Fruit fly (Drosophila melanogaster) whole organism, wandering third instar larva: ENCODE data around the gene CG11333.

ENCODE experiments used
- Abd-B ChIP-seq: fragments of >200 bp; optimal IDR thresholded peaks from 2 replicates; lab custom pipeline; 2017; ENCODE audit warnings: missing biosample characterization, missing genetic modification characterization
- CG32264 ChIP-seq: fragments of 200-800 bp; sonication (Bioruptor generic); optimal IDR thresholded peaks from 2 replicates; lab custom pipeline; 2016; ENCODE audit warnings: missing biosample characterization, missing genetic modification characterization
- CG9705 ChIP-seq: fragments of 200-800 bp; sonication (Bioruptor generic); optimal IDR thresholded peaks from 2 replicates; lab custom pipeline; 2018; ENCODE audit warnings: missing biosample characterization, mild to moderate bottlenecking, missing genetic modification characterization
- CrebA ChIP-seq: fragments of 200-800 bp; sonication (Bioruptor generic); optimal IDR thresholded peaks from 2 replicates; lab custom pipeline; 2016; ENCODE audit warnings: missing biosample characterization, mild to moderate bottlenecking, missing genetic modification characterization, borderline replicate concordance
- Dfd ChIP-seq: fragments of >200 bp; optimal IDR thresholded peaks from 2 replicates; lab custom pipeline; 2017; ENCODE audit warnings: missing biosample characterization, missing genetic modification characterization
- Dif ChIP-seq: fragments of 200-275, 200-300 bp; sonication (Bioruptor generic); optimal IDR thresholded peaks from 2 replicates; lab custom pipeline; 2018; ENCODE audit warnings: missing biosample characterization, missing genetic modification characterization; ENCODE audit not compliant: partially characterized antibody
- HLH106 ChIP-seq: fragments of 200-800 bp; optimal IDR thresholded peaks from 3 replicates; lab custom pipeline; 2019; ENCODE audit warnings: missing biosample characterization, mild to moderate bottlenecking, missing genetic modification characterization, moderate library complexity
- Hnf4 ChIP-seq: fragments of 200-800 bp; sonication (Bioruptor generic); optimal IDR thresholded peaks from 2 replicates; lab custom pipeline; 2016; ENCODE audit warnings: missing biosample characterization, mild to moderate bottlenecking, missing genetic modification characterization
- Hr78 ChIP-seq: fragments of >200 bp; optimal IDR thresholded peaks from 2 replicates; lab custom pipeline; 2017; ENCODE audit warnings: missing biosample characterization, missing genetic modification characterization
- Hr83 ChIP-seq: fragments of 200-300 bp; sonication (Bioruptor generic); optimal IDR thresholded peaks from 2 replicates; lab custom pipeline; 2016; ENCODE audit warnings: missing biosample characterization, mild to moderate bottlenecking, missing genetic modification characterization, moderate library complexity; ENCODE audit not compliant: poor library complexity, severe bottlenecking
- Jra ChIP-seq: sonication (Bioruptor generic); optimal IDR thresholded peaks from 2 replicates; lab custom pipeline; 2016; ENCODE audit warnings: missing biosample characterization, missing genetic modification characterization
- Mio ChIP-seq: sonication (Bioruptor generic); optimal IDR thresholded peaks from 2 replicates; lab custom pipeline; 2016; ENCODE audit warnings: missing biosample characterization, missing genetic modification characterization
- N ChIP-seq: fragments of >200 bp; optimal IDR thresholded peaks from 2 replicates; lab custom pipeline; 2018; ENCODE audit warnings: missing biosample characterization, missing external identifiers, missing genetic modification characterization
- OdsH ChIP-seq: fragments of 200-800 bp; sonication (Bioruptor generic); optimal IDR thresholded peaks from 2 replicates; lab custom pipeline; 2016; ENCODE audit warnings: missing biosample characterization, mild to moderate bottlenecking, missing genetic modification characterization
- Rel ChIP-seq, 2 experiments: fragments of 200-800 bp; sonication (Bioruptor generic) in 1 of 2; optimal IDR thresholded peaks; 2 replicates in 1 of 2; 3 replicates in 1 of 2; lab custom pipeline; 2016 to 2019; ENCODE audit warnings: mild to moderate bottlenecking in 2 of 2, missing biosample characterization in 2 of 2, missing genetic modification characterization in 2 of 2, moderate library complexity in 1 of 2
- Sp1 ChIP-seq: fragments of 200-800 bp; sonication (Bioruptor generic); optimal IDR thresholded peaks from 3 replicates; lab custom pipeline; 2019; ENCODE audit warnings: missing biosample characterization, mild to moderate bottlenecking, missing genetic modification characterization, moderate library complexity
- Vsx2 ChIP-seq: fragments of 200-300, 225-300 bp; sonication (Bioruptor generic); optimal IDR thresholded peaks from 2 replicates; lab custom pipeline; 2018; ENCODE audit warnings: missing biosample characterization, missing genetic modification characterization; ENCODE audit not compliant: partially characterized antibody
- br ChIP-seq: fragments of 200-800 bp; sonication (Bioruptor generic); optimal IDR thresholded peaks from 2 replicates; lab custom pipeline; 2016; ENCODE audit warnings: missing biosample characterization, missing genetic modification characterization
- brk ChIP-seq: fragments of 200-800 bp; sonication (Bioruptor generic); optimal IDR thresholded peaks from 2 replicates; lab custom pipeline; 2016; ENCODE audit warnings: missing biosample characterization, mild to moderate bottlenecking, missing genetic modification characterization
- dl ChIP-seq, 2 experiments: fragments of 175-275, 200-275 bp in 1 of 2; fragments of 200-275 bp in 1 of 2; sonication (Bioruptor generic); optimal IDR thresholded peaks; lab custom pipeline; 2018; ENCODE audit warnings: mild to moderate bottlenecking in 2 of 2, missing biosample characterization in 2 of 2, missing genetic modification characterization in 2 of 2, moderate library complexity in 2 of 2; ENCODE audit not compliant: partially characterized antibody in 2 of 2, insufficient read depth in 1 of 2
- dmrt93B ChIP-seq: fragments of 200-800 bp; sonication (Bioruptor generic); optimal IDR thresholded peaks from 2 replicates; lab custom pipeline; 2018; ENCODE audit warnings: missing biosample characterization, mild to moderate bottlenecking, missing genetic modification characterization
- dsf ChIP-seq: sonication (Bioruptor generic); optimal IDR thresholded peaks from 2 replicates; lab custom pipeline; 2016; ENCODE audit warnings: missing biosample characterization, missing genetic modification characterization, borderline replicate concordance
- ey ChIP-seq: fragments of 200-800 bp; sonication (Bioruptor generic); optimal IDR thresholded peaks from 2 replicates; lab custom pipeline; 2016; ENCODE audit warnings: missing biosample characterization, missing genetic modification characterization
- foxo ChIP-seq, 2 experiments: fragments of 200-800 bp; sonication (Bioruptor generic); optimal IDR thresholded peaks; 2 replicates in 1 of 2; 3 replicates in 1 of 2; lab custom pipeline; 2016 to 2017; ENCODE audit warnings: missing biosample characterization in 2 of 2, missing genetic modification characterization in 2 of 2
- fru ChIP-seq: fragments of 200-800 bp; sonication (Bioruptor generic); optimal IDR thresholded peaks from 3 replicates; lab custom pipeline; 2016; ENCODE audit warnings: missing biosample characterization, mild to moderate bottlenecking, missing genetic modification characterization
- h ChIP-seq: fragments of 200-800 bp; sonication (Bioruptor generic); optimal IDR thresholded peaks from 3 replicates; lab custom pipeline; 2016; ENCODE audit warnings: missing biosample characterization, mild to moderate bottlenecking, missing genetic modification characterization
- pan ChIP-seq: fragments of >200 bp; optimal IDR thresholded peaks from 2 replicates; lab custom pipeline; 2017
- psq ChIP-seq: fragments of 200-800 bp; sonication (Bioruptor generic); optimal IDR thresholded peaks from 3 replicates; lab custom pipeline; 2017; ENCODE audit warnings: missing biosample characterization, mild to moderate bottlenecking, missing genetic modification characterization, moderate library complexity
- rgr ChIP-seq: fragments of 200-800 bp; sonication (Bioruptor generic); optimal IDR thresholded peaks from 3 replicates; lab custom pipeline; 2016; ENCODE audit warnings: missing biosample characterization, mild to moderate bottlenecking, missing genetic modification characterization
- sage ChIP-seq: fragments of 200-800 bp; sonication (Bioruptor generic); optimal IDR thresholded peaks from 2 replicates; lab custom pipeline; 2016; ENCODE audit warnings: missing biosample characterization, mild to moderate bottlenecking, missing genetic modification characterization
- sv ChIP-seq: fragments of 200-800 bp; sonication (Bioruptor generic); optimal IDR thresholded peaks from 3 replicates; lab custom pipeline; 2016; ENCODE audit warnings: missing biosample characterization, missing genetic modification characterization
- tai ChIP-seq: sonication (Bioruptor generic); optimal IDR thresholded peaks from 2 replicates; lab custom pipeline; 2016; ENCODE audit warnings: missing biosample characterization, missing genetic modification characterization
- usp ChIP-seq: fragments of >200 bp; optimal IDR thresholded peaks from 2 replicates; lab custom pipeline; 2017; ENCODE audit warnings: missing biosample characterization, missing genetic modification characterization
- woc ChIP-seq: sonication (Bioruptor generic); optimal IDR thresholded peaks from 2 replicates; lab custom pipeline; 2016; ENCODE audit warnings: missing biosample characterization, mild to moderate bottlenecking, missing genetic modification characterization

The CG11333 gene

DNA sequence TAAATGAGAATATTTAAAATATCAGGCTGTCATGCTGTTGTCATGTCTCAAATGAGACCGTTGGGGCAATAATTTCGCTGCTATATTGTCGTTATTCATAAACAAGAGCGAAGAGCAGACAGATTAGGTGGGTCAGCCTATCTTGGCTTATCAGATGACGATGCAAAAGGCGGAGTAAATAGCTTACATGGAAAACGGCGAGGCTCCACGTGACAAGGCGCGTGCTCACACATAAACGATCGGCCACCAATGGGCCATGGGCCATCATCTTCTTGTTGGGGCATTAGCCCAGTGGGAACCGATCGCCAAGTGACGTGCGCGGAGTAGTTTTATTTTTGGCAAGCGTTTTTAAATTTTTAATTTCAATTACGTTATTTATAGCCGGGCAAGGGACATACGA, 1.8 kb upstream of the CG11333 start:
- no peak for TF ChIP-seq rgr
- no peak for TF ChIP-seq sage
- no peak for TF ChIP-seq CrebA (GFP tag; lab: Kevin White, UChicago)
- no peak for TF ChIP-seq Mio
- no peak for TF ChIP-seq N (GFP tag; lab: Kevin White, UChicago)
- no peak for TF ChIP-seq brk (GFP tag; lab: Kevin White, UChicago)
- TF ChIP-seq Hnf4 (GFP tag; lab: Kevin White, UChicago), result no peak
- no peak for TF ChIP-seq CG32264
- TF ChIP-seq pan (lab: Kevin White, UChicago), result no peak
- no peak for TF ChIP-seq ey (GFP tag; lab: Kevin White, UChicago)
- no peak for TF ChIP-seq Jra (GFP tag; lab: Kevin White, UChicago)
- no peak for TF ChIP-seq dl (GFP tag; optimal IDR thresholded peaks at IDR 0.05; lab: Kevin White, UChicago; ENCODE audit: insufficient read depth in 1 of 2, partially characterized antibody in 2 of 2)
- no peak for TF ChIP-seq Hr78
- TF ChIP-seq Dif (GFP tag; lab: Kevin White, UChicago), result no peak
- no peak for TF ChIP-seq sv

- TF ChIP-seq dmrt93B (GFP tag; lab: Kevin White, UChicago) (no peak), tai (GFP tag; lab: Kevin White, UChicago) (no peak), HLH106 (tag; lab: Kevin White, UChicago) (peak; percentile 4), ey (GFP tag; lab: Kevin White, UChicago) (peak; percentile 15), CG9705 (GFP tag; lab: Kevin White, UChicago) (no peak), h (GFP tag; lab: Kevin White, UChicago) (no peak), Vsx2 (GFP tag; lab: Kevin White, UChicago) (no peak), foxo (GFP tag; optimal IDR thresholded peaks at IDR 0.05; lab: Kevin White, UChicago) (peak in 1 of 2 experiments; percentile 48), sv (no peak), psq (peak; percentile 16), usp (no peak), pan (lab: Kevin White, UChicago) (no peak), CG32264 (no peak), sage (no peak), Rel (GFP tag; optimal IDR thresholded peaks at IDR 0.05; lab: Kevin White, UChicago) (no peak), Rel (tag; optimal IDR thresholded peaks at IDR 0.05; lab: Kevin White, UChicago) (peak; percentile 85), OdsH (GFP tag; lab: Kevin White, UChicago) (peak; percentile 26), Mio (no peak), rgr (peak; percentile 36), Dfd (GFP tag; lab: Kevin White, UChicago) (no peak), woc (GFP tag; lab: Kevin White, UChicago) (no peak), CrebA (GFP tag; lab: Kevin White, UChicago) (no peak), Hnf4 (GFP tag; lab: Kevin White, UChicago) (no peak), Hr83 (no peak), dsf (GFP tag; lab: Kevin White, UChicago) (no peak)
Measured at dm6 chr3R:31462299-31463011, 646 bp upstream of the CG11333 start.

DNA sequence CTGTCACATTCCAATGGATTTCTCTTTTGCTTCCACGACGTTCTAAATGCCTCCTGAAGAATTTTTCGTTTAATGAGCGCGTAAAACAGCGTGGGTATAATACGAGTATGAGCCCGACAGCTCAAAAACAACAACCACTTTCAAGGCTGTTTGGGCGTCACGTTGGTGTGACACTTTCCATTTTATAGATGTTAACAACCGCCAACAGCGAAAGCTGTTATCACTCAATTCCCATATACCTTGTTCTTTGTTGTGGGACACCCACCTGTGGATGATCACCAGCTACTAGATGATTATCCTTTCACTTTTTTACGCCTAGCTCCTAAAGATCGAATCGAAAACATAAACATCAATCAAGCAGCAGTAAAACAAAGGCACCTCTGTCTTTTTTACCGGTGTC, 14.1 kb downstream of the CG11333 start:
- TF ChIP-seq HLH106 (tag; lab: Kevin White, UChicago) (no peak), rgr (no peak), br (GFP tag; lab: Kevin White, UChicago) (no peak), dmrt93B (GFP tag; lab: Kevin White, UChicago) (no peak), h (GFP tag; lab: Kevin White, UChicago) (no peak), Abd-B (GFP tag; lab: Kevin White, UChicago) (no peak), ey (GFP tag; lab: Kevin White, UChicago) (no peak), Hr78 (no peak), Sp1 (no peak), CrebA (GFP tag; lab: Kevin White, UChicago) (no peak), Rel (GFP tag; optimal IDR thresholded peaks at IDR 0.05; lab: Kevin White, UChicago) (no peak), Rel (tag; optimal IDR thresholded peaks at IDR 0.05; lab: Kevin White, UChicago) (no peak), Dif (GFP tag; lab: Kevin White, UChicago) (no peak), brk (GFP tag; lab: Kevin White, UChicago) (no peak), CG32264 (no peak), Mio (no peak), CG9705 (GFP tag; lab: Kevin White, UChicago) (no peak), sage (no peak), fru (no peak), Vsx2 (GFP tag; lab: Kevin White, UChicago) (no peak), dl (GFP tag; optimal IDR thresholded peaks at IDR 0.05; lab: Kevin White, UChicago; ENCODE audit: insufficient read depth in 1 of 2, partially characterized antibody in 2 of 2) (no peak)
- TF ChIP-seq, all 38 proteins: peak for 0
